Worm (Caenorhabditis elegans): ENCODE results near the gene ZK507.1.

The ZK507.1 gene

ce11 chrIII:9101212-9101611 lies at the start of gene ZK507.1:
Gene ZK507.1, minus strand, starts transcription at chrIII:9101312.
- TF ChIP-seq hmbx-1 (tag; optimal IDR thresholded peaks at IDR 0.05): no peak
- TF ChIP-seq sea-1 (GFP tag; conservative IDR thresholded peaks at IDR 0.05): no peak
- no peak for TF ChIP-seq tra-4 (tag; optimal IDR thresholded peaks at IDR 0.05)
- no peak for TF ChIP-seq B0310.2 (tag; optimal IDR thresholded peaks at IDR 0.05)

ce11 chrIII:9149132-9149531 lies 48.0 kb upstream of the ZK507.1 start:
- TF ChIP-seq ceh-36 (tag; optimal IDR thresholded peaks at IDR 0.05) (no peak), hmbx-1 (tag; optimal IDR thresholded peaks at IDR 0.05) (no peak), hmg-4 (GFP tag; optimal IDR thresholded peaks at IDR 0.05) (no peak), ets-7 (tag; optimal IDR thresholded peaks at IDR 0.05) (no peak), ama-1 (optimal IDR thresholded peaks at IDR 0.05) (no peak)

ce11 chrIII:9145765-9146164 lies 44.7 kb upstream of the ZK507.1 start, which contains the start of gene ZK512.8:
Gene ZK512.8, plus strand, starts transcription at chrIII:9146065.
- no peak for TF ChIP-seq hnd-1 (tag; optimal IDR thresholded peaks at IDR 0.05)
- TF ChIP-seq hmg-4 (GFP tag; optimal IDR thresholded peaks at IDR 0.05): no peak
- TF ChIP-seq flt-1 (GFP tag; IDR thresholded peaks at IDR 0.05): no peak
- no peak for TF ChIP-seq scrt-1 (GFP tag; IDR thresholded peaks at IDR 0.05)
- no peak for TF ChIP-seq aly-1 (tag; optimal IDR thresholded peaks at IDR 0.05)
- no peak for TF ChIP-seq ets-7 (tag; optimal IDR thresholded peaks at IDR 0.05)
- TF ChIP-seq hmbx-1 (tag; optimal IDR thresholded peaks at IDR 0.05): no peak
- no peak for TF ChIP-seq ceh-36 (tag; optimal IDR thresholded peaks at IDR 0.05)
- TF ChIP-seq tbx-37 (GFP tag; conservative IDR thresholded peaks at IDR 0.05): no peak
- TF ChIP-seq sea-1 (GFP tag; conservative IDR thresholded peaks at IDR 0.05): no peak
- TF ChIP-seq F13C5.2 (tag; optimal IDR thresholded peaks at IDR 0.05): no peak
- TF ChIP-seq B0310.2 (tag; optimal IDR thresholded peaks at IDR 0.05): no peak
- no peak for TF ChIP-seq pes-1 (GFP tag; IDR thresholded peaks at IDR 0.05)
- TF ChIP-seq ceh-13 (GFP tag; optimal IDR thresholded peaks at IDR 0.05): no peak
- no peak for TF ChIP-seq tbx-11 (GFP tag; IDR thresholded peaks at IDR 0.05)

ce11 chrIII:9144744-9145390 lies 43.8 kb upstream of the ZK507.1 start, which contains the start of the genes ZK512.2 and ZK512.4:
Gene ZK512.2, minus strand, starts transcription at chrIII:9144794.
Gene ZK512.4, plus strand, starts transcription at chrIII:9145340.
- TF ChIP-seq tbx-37 (GFP tag; conservative IDR thresholded peaks at IDR 0.05) (no peak), hmbx-1 (tag; optimal IDR thresholded peaks at IDR 0.05) (no peak), hnd-1 (tag; optimal IDR thresholded peaks at IDR 0.05) (no peak), ceh-13 (GFP tag; optimal IDR thresholded peaks at IDR 0.05) (no peak), ets-7 (tag; optimal IDR thresholded peaks at IDR 0.05) (no peak), hmg-4 (GFP tag; optimal IDR thresholded peaks at IDR 0.05) (no peak), F13C5.2 (tag; optimal IDR thresholded peaks at IDR 0.05) (no peak), B0310.2 (tag; optimal IDR thresholded peaks at IDR 0.05) (no peak), sea-1 (GFP tag; conservative IDR thresholded peaks at IDR 0.05) (no peak), ceh-36 (tag; optimal IDR thresholded peaks at IDR 0.05) (no peak), tbx-11 (GFP tag; IDR thresholded peaks at IDR 0.05) (no peak), aly-1 (tag; optimal IDR thresholded peaks at IDR 0.05) (no peak), scrt-1 (GFP tag; IDR thresholded peaks at IDR 0.05) (no peak), ama-1 (optimal IDR thresholded peaks at IDR 0.05) (no peak), flt-1 (GFP tag; IDR thresholded peaks at IDR 0.05) (no peak), tra-4 (tag; optimal IDR thresholded peaks at IDR 0.05) (no peak), pes-1 (GFP tag; IDR thresholded peaks at IDR 0.05) (no peak)

- no peak for TF ChIP-seq scrt-1 (GFP tag; IDR thresholded peaks at IDR 0.05)
Measured at ce11 chrIII:9143911-9144310, 42.8 kb upstream of the ZK507.1 start, which contains the start of gene ZK512.11. Gene ZK512.11, plus strand, starts transcription at chrIII:9144211.

- TF ChIP-seq ceh-13 (GFP tag; optimal IDR thresholded peaks at IDR 0.05) (no peak), ets-7 (tag; optimal IDR thresholded peaks at IDR 0.05) (no peak), flt-1 (GFP tag; IDR thresholded peaks at IDR 0.05) (no peak), tra-4 (tag; optimal IDR thresholded peaks at IDR 0.05) (no peak), tbx-37 (GFP tag; conservative IDR thresholded peaks at IDR 0.05) (no peak), sea-1 (GFP tag; conservative IDR thresholded peaks at IDR 0.05) (no peak), hmg-4 (GFP tag; optimal IDR thresholded peaks at IDR 0.05) (no peak), hnd-1 (tag; optimal IDR thresholded peaks at IDR 0.05) (no peak), ama-1 (optimal IDR thresholded peaks at IDR 0.05) (no peak), aly-1 (tag; optimal IDR thresholded peaks at IDR 0.05) (no peak), B0310.2 (tag; optimal IDR thresholded peaks at IDR 0.05) (no peak), scrt-1 (GFP tag; IDR thresholded peaks at IDR 0.05) (no peak), tbx-11 (GFP tag; IDR thresholded peaks at IDR 0.05) (no peak), F13C5.2 (tag; optimal IDR thresholded peaks at IDR 0.05) (no peak), hmbx-1 (tag; optimal IDR thresholded peaks at IDR 0.05) (no peak), pes-1 (GFP tag; IDR thresholded peaks at IDR 0.05) (no peak), ceh-36 (tag; optimal IDR thresholded peaks at IDR 0.05) (no peak)
Measured at ce11 chrIII:9138601-9139000, 37.5 kb upstream of the ZK507.1 start, which contains the start of gene ZK512.7. Gene ZK512.7, minus strand, starts transcription at chrIII:9138701.

ce11 chrIII:9136587-9136986 lies 35.5 kb upstream of the ZK507.1 start, which contains the start of gene eat-4:
Gene eat-4, plus strand, starts transcription at chrIII:9136887.
- TF ChIP-seq tbx-11 (GFP tag; IDR thresholded peaks at IDR 0.05) (no peak), hnd-1 (tag; optimal IDR thresholded peaks at IDR 0.05) (no peak), scrt-1 (GFP tag; IDR thresholded peaks at IDR 0.05) (no peak), sea-1 (GFP tag; conservative IDR thresholded peaks at IDR 0.05) (no peak), aly-1 (tag; optimal IDR thresholded peaks at IDR 0.05) (no peak), ama-1 (optimal IDR thresholded peaks at IDR 0.05) (no peak), pes-1 (GFP tag; IDR thresholded peaks at IDR 0.05) (no peak), B0310.2 (tag; optimal IDR thresholded peaks at IDR 0.05) (no peak)

ce11 chrIII:9130588-9130987 lies 29.5 kb upstream of the ZK507.1 start, which contains the start of gene ZK512.10:
Gene ZK512.10, plus strand, starts transcription at chrIII:9130888.
- no peak for TF ChIP-seq hnd-1 (tag; optimal IDR thresholded peaks at IDR 0.05)
- TF ChIP-seq F13C5.2 (tag; optimal IDR thresholded peaks at IDR 0.05): no peak
- no peak for TF ChIP-seq hmbx-1 (tag; optimal IDR thresholded peaks at IDR 0.05)
- no peak for TF ChIP-seq B0310.2 (tag; optimal IDR thresholded peaks at IDR 0.05)

Measured in whole organism, early embryonic.